Worm (Caenorhabditis elegans) whole organism, late embryonic: ENCODE data around the gene D2096.5.

ENCODE experiments used
- C38D4.7 ChIP-seq: fragments of 200-800 bp; sonication (Bioruptor generic); optimal IDR thresholded peaks from 2 replicates; lab custom pipeline; 2018; ENCODE audit warnings: mild to moderate bottlenecking, missing genetic modification characterization, moderate library complexity, missing compliant biosample characterization
- K02D7.2 ChIP-seq: sonication (generic microtip); optimal IDR thresholded peaks from 2 replicates; lab custom pipeline; 2017; ENCODE audit warnings: mild to moderate bottlenecking, missing genetic modification characterization, missing compliant biosample characterization
- ama-1 ChIP-seq: fragments of 150-350 bp; optimal IDR thresholded peaks from 2 replicates; lab custom pipeline; 2014
- ceh-14 ChIP-seq: sonication (generic microtip); optimal IDR thresholded peaks from 2 replicates; lab custom pipeline; 2016; ENCODE audit warnings: missing genotype, missing genetic modification characterization, missing compliant biosample characterization
- ceh-19 ChIP-seq: fragments of 200-800 bp; sonication (Bioruptor generic); optimal IDR thresholded peaks from 2 replicates; lab custom pipeline; 2018; ENCODE audit warnings: mild to moderate bottlenecking, missing genetic modification characterization, missing compliant biosample characterization
- elt-2 ChIP-seq: sonication (generic microtip); optimal IDR thresholded peaks from 2 replicates; lab custom pipeline; 2016; ENCODE audit warnings: missing genetic modification reagents, missing genetic modification characterization, missing compliant biosample characterization
- lim-6 ChIP-seq: sonication (generic microtip); optimal IDR thresholded peaks from 2 replicates; lab custom pipeline; 2016; ENCODE audit warnings: missing genetic modification characterization, missing compliant biosample characterization
- rnt-1 ChIP-seq: sonication (generic microtip); optimal IDR thresholded peaks from 2 replicates; lab custom pipeline; 2016; ENCODE audit warnings: missing genetic modification characterization, missing compliant biosample characterization
- sdc-2 ChIP-seq: sonication (generic microtip); optimal IDR thresholded peaks from 2 replicates; lab custom pipeline; 2016; ENCODE audit warnings: missing genotype, missing genetic modification characterization, missing compliant biosample characterization
- sox-2 ChIP-seq: fragments of 200-800 bp; sonication (Bioruptor generic); IDR thresholded peaks from 2 replicates; pipeline ENCODE4 v1.3.6; 2022; ENCODE audit warnings: missing genetic modification reagents, missing genetic modification characterization, missing compliant biosample characterization
- unc-86 ChIP-seq: sonication (generic microtip); optimal IDR thresholded peaks from 2 replicates; lab custom pipeline; 2016; ENCODE audit warnings: missing genetic modification characterization, missing compliant biosample characterization
- ztf-16 ChIP-seq: sonication (generic microtip); optimal IDR thresholded peaks from 2 replicates; lab custom pipeline; 2017; ENCODE audit warnings: missing genetic modification characterization, missing compliant biosample characterization

ce11 chrIV:8380266-8380850 lies 20.8 kb upstream of the D2096.5 start:
- TF ChIP-seq K02D7.2 (no peak), C38D4.7 (GFP tag; lab: Kevin White, UChicago) (no peak), sdc-2 (tag; lab: Kevin White, UChicago) (no peak), lim-6 (tag; lab: Kevin White, UChicago) (no peak), sox-2 (GFP tag; lab: Robert Waterston, UW) (no peak), ztf-16 (tag; lab: Kevin White, UChicago) (no peak), ama-1 (lab: Kevin White, UChicago) (no peak), ceh-19 (GFP tag; lab: Kevin White, UChicago) (no peak), unc-86 (tag; lab: Kevin White, UChicago) (no peak), rnt-1 (tag; lab: Kevin White, UChicago) (no peak), elt-2 (peak; percentile 87), ceh-14 (no peak)
